Worm (Caenorhabditis elegans): Measurements from ENCODE around the gene clc-9.

- TF ChIP-seq him-1 (tag; optimal IDR thresholded peaks at IDR 0.05) (no peak), dao-5 (tag; optimal IDR thresholded peaks at IDR 0.05) (no peak), W03F9.2 (tag; optimal IDR thresholded peaks at IDR 0.05) (no peak)
These were observed 48.8 kb upstream of the clc-9 start, which contains the start of gene ttr-16 for ce11 chrIV:11063962-11064361.

All from whole organism, L4/young adult.